Worm (Caenorhabditis elegans): ENCODE data around the gene irld-47.

DNA sequence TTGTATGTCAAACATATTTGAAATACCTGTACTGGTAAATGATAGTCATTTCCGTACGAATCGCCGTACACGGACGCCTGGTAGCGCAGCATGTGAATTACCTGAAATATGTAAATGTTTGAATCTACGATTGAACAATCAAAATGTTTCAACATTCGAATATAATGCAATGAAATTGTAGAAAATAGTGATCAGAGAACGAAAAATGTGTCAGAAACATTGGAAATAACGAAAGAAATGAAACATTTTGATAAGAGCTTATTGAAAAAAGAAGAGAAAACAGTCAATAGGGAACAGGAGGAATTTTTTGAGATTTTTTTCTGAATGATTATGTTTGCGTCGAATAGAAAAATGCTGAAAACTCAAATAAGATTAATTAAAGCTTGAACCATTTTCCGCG lies 47.7 kb upstream of the irld-47 start, which contains the start of gene ztf-17:
- TF ChIP-seq elt-3 (tag; optimal IDR thresholded peaks at IDR 0.05) (no peak), zag-1 (tag; optimal IDR thresholded peaks at IDR 0.05) (no peak), aly-2 (tag; optimal IDR thresholded peaks at IDR 0.05) (no peak), lin-39 (tag; optimal IDR thresholded peaks at IDR 0.05) (no peak), snpc-4 (tag; optimal IDR thresholded peaks at IDR 0.05) (no peak)
